Worm (Caenorhabditis elegans): ENCODE measurements around the gene ugt-63.
A peak's percentile ranks its signal among the peaks of the same experiment; 100 is the strongest.

ugt-63 gene

DNA sequence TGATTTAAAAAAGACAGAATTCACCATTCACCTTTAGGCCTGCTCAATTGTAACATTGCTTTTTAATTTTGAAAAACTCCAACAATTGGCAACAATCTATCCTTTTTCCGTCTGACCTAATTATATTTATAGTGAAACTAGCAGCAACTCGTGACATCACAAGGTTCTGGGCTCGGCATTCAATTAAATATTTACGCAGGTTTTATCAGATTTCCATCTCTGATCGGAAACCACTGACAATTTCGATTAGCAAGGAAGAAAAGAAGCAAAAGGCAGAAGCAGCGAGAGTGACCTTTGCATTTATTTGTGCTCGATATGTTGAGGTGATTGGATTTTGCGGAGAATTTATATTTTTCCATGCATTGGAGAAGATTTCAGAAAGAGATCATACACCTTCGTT lies 20.2 kb downstream of the ugt-63 start:
- peak in 1 of 2 experiments; percentile 12 for TF ChIP-seq lsy-2 (tag; optimal IDR thresholded peaks at IDR 0.05)
- TF ChIP-seq lin-39 (tag; optimal IDR thresholded peaks at IDR 0.05) = no peak

DNA sequence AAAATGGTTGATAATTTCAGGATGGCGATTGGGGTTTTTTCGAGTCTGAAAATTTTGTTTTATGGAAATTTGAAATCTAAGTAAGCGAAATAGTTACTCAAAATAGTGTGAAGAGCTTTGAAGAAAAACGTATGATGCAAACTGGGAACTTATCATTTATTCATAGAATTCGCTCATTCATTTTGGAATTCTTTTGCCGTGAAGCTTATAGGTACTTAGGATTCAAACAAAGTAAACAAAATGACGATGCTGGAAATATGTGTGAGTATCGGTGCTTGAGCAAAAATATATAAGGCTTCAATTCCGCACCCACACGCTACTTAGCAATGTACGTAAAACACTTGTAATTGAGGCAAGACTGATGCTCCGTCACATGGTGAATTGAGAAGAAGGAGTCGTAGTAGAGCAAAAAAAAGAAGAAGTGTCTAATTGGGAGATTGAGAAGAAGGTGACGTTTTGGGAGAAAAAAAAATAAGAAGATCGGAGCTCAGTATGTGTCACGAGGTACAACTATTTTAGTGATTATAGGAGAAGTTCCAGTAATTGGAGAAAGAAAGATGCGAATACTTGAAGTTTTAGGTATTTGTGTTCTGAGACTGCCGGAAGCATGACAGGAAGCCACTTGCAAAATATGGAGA lies 21.0 kb downstream of the ugt-63 start, which contains the start of gene glb-32:
Gene glb-32, minus strand, starts transcription at position 51 of the 638 bp plus-strand sequence.
- TF ChIP-seq sma-9 (GFP tag; optimal IDR thresholded peaks at IDR 0.05) (no peak), sma-9 (tag; optimal IDR thresholded peaks at IDR 0.05) (no peak), blmp-1 (tag; optimal IDR thresholded peaks at IDR 0.05; ENCODE audit: insufficient read depth) (no peak), ceh-82 (tag; optimal IDR thresholded peaks at IDR 0.05) (no peak), ZK546.5 (tag; optimal IDR thresholded peaks at IDR 0.05) (no peak), unc-55 (GFP tag; optimal IDR thresholded peaks at IDR 0.05) (peak; percentile 35), nhr-23 (tag; optimal IDR thresholded peaks at IDR 0.05) (no peak), lsy-2 (tag; optimal IDR thresholded peaks at IDR 0.05) (peak in 1 of 2 experiments; percentile 7), sem-4 (tag; optimal IDR thresholded peaks at IDR 0.05) (peak; percentile 48)

ce11 chrV:5088311-5088710 lies 22.3 kb downstream of the ugt-63 start:
- TF ChIP-seq ZK546.5 (tag; optimal IDR thresholded peaks at IDR 0.05) = no peak
- TF ChIP-seq sma-9 (GFP tag; optimal IDR thresholded peaks at IDR 0.05) = peak; percentile 35
- no peak for TF ChIP-seq sma-9 (tag; optimal IDR thresholded peaks at IDR 0.05)
- TF ChIP-seq ceh-82 (tag; optimal IDR thresholded peaks at IDR 0.05) = no peak
- no peak for TF ChIP-seq nhr-129 (tag; optimal IDR thresholded peaks at IDR 0.05)
- no peak for TF ChIP-seq ztf-1 (GFP tag; conservative IDR thresholded peaks at IDR 0.05)
- peak; percentile 39 for TF ChIP-seq sem-4 (tag; optimal IDR thresholded peaks at IDR 0.05)
- TF ChIP-seq fos-1 (tag; optimal IDR thresholded peaks at IDR 0.05) = no peak
- no peak for TF ChIP-seq mbf-1 (tag; optimal IDR thresholded peaks at IDR 0.05)

- no peak for TF ChIP-seq nhr-11 (tag; optimal IDR thresholded peaks at IDR 0.05)
- no peak for TF ChIP-seq egl-27 (tag; optimal IDR thresholded peaks at IDR 0.05)
- TF ChIP-seq ztf-1 (GFP tag; conservative IDR thresholded peaks at IDR 0.05) = no peak
- no peak for TF ChIP-seq lin-13 (GFP tag; optimal IDR thresholded peaks at IDR 0.05)
- TF ChIP-seq skn-1 (tag; optimal IDR thresholded peaks at IDR 0.05) = no peak
- TF ChIP-seq sma-9 (GFP tag; optimal IDR thresholded peaks at IDR 0.05) = peak; percentile 82
- no peak for TF ChIP-seq sma-9 (tag; optimal IDR thresholded peaks at IDR 0.05)
- no peak for TF ChIP-seq ceh-16 (tag; optimal IDR thresholded peaks at IDR 0.05)
- peak; percentile 10 for TF ChIP-seq fos-1 (tag; optimal IDR thresholded peaks at IDR 0.05)
- TF ChIP-seq mbf-1 (tag; optimal IDR thresholded peaks at IDR 0.05) = no peak
- no peak for TF ChIP-seq zag-1 (tag; optimal IDR thresholded peaks at IDR 0.05)
- peak; percentile 25 for TF ChIP-seq C34F6.9 (tag; optimal IDR thresholded peaks at IDR 0.05)
- no peak for TF ChIP-seq nhr-237 (tag; optimal IDR thresholded peaks at IDR 0.05)
- peak; percentile 97 for TF ChIP-seq nhr-129 (tag; optimal IDR thresholded peaks at IDR 0.05)
- no peak for TF ChIP-seq crh-2 (tag; optimal IDR thresholded peaks at IDR 0.05)
- TF ChIP-seq snpc-4 (tag; optimal IDR thresholded peaks at IDR 0.05) = no peak
- no peak for TF ChIP-seq nhr-25 (tag; optimal IDR thresholded peaks at IDR 0.05)
- peak in 1 of 2 experiments; percentile 45 for TF ChIP-seq lsy-2 (tag; optimal IDR thresholded peaks at IDR 0.05)
- peak; percentile 10 for TF ChIP-seq sem-4 (tag; optimal IDR thresholded peaks at IDR 0.05)
- no peak for TF ChIP-seq ztf-4 (tag; optimal IDR thresholded peaks at IDR 0.05)
- TF ChIP-seq unc-39 (tag; optimal IDR thresholded peaks at IDR 0.05) = no peak
- peak; percentile 57 for TF ChIP-seq unc-55 (GFP tag; optimal IDR thresholded peaks at IDR 0.05)
- TF ChIP-seq peb-1 (tag; optimal IDR thresholded peaks at IDR 0.05) = no peak
- TF ChIP-seq lin-11 (tag; optimal IDR thresholded peaks at IDR 0.05) = no peak
- no peak for TF ChIP-seq alr-1 (tag; optimal IDR thresholded peaks at IDR 0.05)
Measured at ce11 chrV:5086919-5087404, 23.6 kb downstream of the ugt-63 start, which contains the start of gene Y58A7A.5. Gene Y58A7A.5, minus strand, starts transcription at chrV:5086969.

ce11 chrV:5084957-5085465 lies 25.6 kb downstream of the ugt-63 start, which contains the start of gene Y58A7A.4:
Gene Y58A7A.4, minus strand, starts transcription at chrV:5085007.
- TF ChIP-seq nhr-129 (tag; optimal IDR thresholded peaks at IDR 0.05) (peak; percentile 2), R02D3.7 (tag; optimal IDR thresholded peaks at IDR 0.05) (no peak)
